Worm (Caenorhabditis elegans): ENCODE results near the gene snu-13.

Gene snu-13

ce11 chrII:10706038-10706437, 47.6 kb upstream of the snu-13 start:
- TF ChIP-seq nhr-28 (tag; optimal IDR thresholded peaks at IDR 0.05), result no peak
- TF ChIP-seq hlh-4 (tag; optimal IDR thresholded peaks at IDR 0.05), result no peak
- no peak for TF ChIP-seq ceh-8 (GFP tag; optimal IDR thresholded peaks at IDR 0.05)
- no peak for TF ChIP-seq egl-13 (tag; optimal IDR thresholded peaks at IDR 0.05)
- no peak for TF ChIP-seq nhr-76 (tag; optimal IDR thresholded peaks at IDR 0.05)
- TF ChIP-seq irx-1 (tag; optimal IDR thresholded peaks at IDR 0.05), result peak; percentile 6
- peak in 2 of 6 experiments; percentile 17 to 26 for TF ChIP-seq elt-3 (tag; optimal IDR thresholded peaks at IDR 0.05)
- TF ChIP-seq Y116A8C.19 (tag; optimal IDR thresholded peaks at IDR 0.05; ENCODE audit: borderline replicate concordance), result no peak
- no peak for TF ChIP-seq skn-1 (tag; optimal IDR thresholded peaks at IDR 0.05)
- peak in 1 of 2 experiments; percentile 8 for TF ChIP-seq lsy-2 (tag; optimal IDR thresholded peaks at IDR 0.05)
- no peak for TF ChIP-seq unc-98 (GFP tag; IDR thresholded peaks at IDR 0.05)
- no peak for TF ChIP-seq hlh-17 (GFP tag; optimal IDR thresholded peaks at IDR 0.05; ENCODE audit: borderline replicate concordance)
- no peak for TF ChIP-seq jun-1 (tag; optimal IDR thresholded peaks at IDR 0.05)
- peak; percentile 73 for TF ChIP-seq fkh-10 (GFP tag; optimal IDR thresholded peaks at IDR 0.05)
- no peak for TF ChIP-seq ama-1 (optimal IDR thresholded peaks at IDR 0.05)
- peak; percentile 17 for TF ChIP-seq nhr-20 (tag; optimal IDR thresholded peaks at IDR 0.05)
- no peak for TF ChIP-seq C16A3.4 (tag; optimal IDR thresholded peaks at IDR 0.05)
- peak; percentile 47 for TF ChIP-seq nhr-85 (tag)
- no peak for TF ChIP-seq swsn-7 (tag; optimal IDR thresholded peaks at IDR 0.05)
- no peak for TF ChIP-seq tlp-1 (tag; optimal IDR thresholded peaks at IDR 0.05)
- TF ChIP-seq zag-1 (tag; optimal IDR thresholded peaks at IDR 0.05), result no peak
- no peak for TF ChIP-seq ces-1 (GFP tag; optimal IDR thresholded peaks at IDR 0.05)
- TF ChIP-seq fkh-8 (tag; optimal IDR thresholded peaks at IDR 0.05), result no peak
- TF ChIP-seq aly-2 (tag; optimal IDR thresholded peaks at IDR 0.05), result no peak
- peak; percentile 97 for TF ChIP-seq blmp-1 (tag; optimal IDR thresholded peaks at IDR 0.05)
- peak; percentile 70 for TF ChIP-seq lin-14 (GFP tag; optimal IDR thresholded peaks at IDR 0.05)
- TF ChIP-seq xbp-1 (tag; optimal IDR thresholded peaks at IDR 0.05), result no peak
- no peak for TF ChIP-seq elt-2 (tag; optimal IDR thresholded peaks at IDR 0.05)

ce11 chrII:10705347-10705996, 47.0 kb upstream of the snu-13 start:
- TF ChIP-seq nhr-85 (tag) (peak; percentile 0), C34B4.2 (tag; optimal IDR thresholded peaks at IDR 0.05) (no peak), ceh-8 (GFP tag; optimal IDR thresholded peaks at IDR 0.05) (no peak)

- TF ChIP-seq snu-23 (GFP tag; optimal IDR thresholded peaks at IDR 0.05), result peak; percentile 11
- peak; percentile 54 for TF ChIP-seq lin-14 (GFP tag; optimal IDR thresholded peaks at IDR 0.05)
- no peak for TF ChIP-seq lsy-2 (tag; optimal IDR thresholded peaks at IDR 0.05)
- peak; percentile 79 for TF ChIP-seq nhr-85 (tag)
- TF ChIP-seq grh-1 (GFP tag; IDR thresholded peaks at IDR 0.05), result no peak
- peak; percentile 33 for TF ChIP-seq nhr-20 (tag; optimal IDR thresholded peaks at IDR 0.05)
- no peak for TF ChIP-seq rnt-1 (tag; optimal IDR thresholded peaks at IDR 0.05)
- no peak for TF ChIP-seq fkh-8 (tag; optimal IDR thresholded peaks at IDR 0.05)
Observed at ce11 chrII:10704575-10705170, 46.2 kb upstream of the snu-13 start, which contains the start of gene col-39. Gene col-39 (plus strand): TSS chrII:10704916.

ce11 chrII:10703594-10704384, 45.4 kb upstream of the snu-13 start, which contains the start of gene col-79:
Gene col-79 (plus strand): TSS chrII:10703613.
- TF ChIP-seq jun-1 (tag; optimal IDR thresholded peaks at IDR 0.05), result no peak
- TF ChIP-seq unc-98 (GFP tag; IDR thresholded peaks at IDR 0.05), result no peak
- TF ChIP-seq nhr-85 (tag), result peak; percentile 76
- peak; percentile 37 for TF ChIP-seq nhr-20 (tag; optimal IDR thresholded peaks at IDR 0.05)
- no peak for TF ChIP-seq nhr-47 (tag; optimal IDR thresholded peaks at IDR 0.05)
- TF ChIP-seq unc-130 (tag; optimal IDR thresholded peaks at IDR 0.05), result no peak
- TF ChIP-seq blmp-1 (tag; optimal IDR thresholded peaks at IDR 0.05), result no peak
- TF ChIP-seq nhr-76 (tag; optimal IDR thresholded peaks at IDR 0.05), result no peak
- no peak for TF ChIP-seq nhr-77 (tag; optimal IDR thresholded peaks at IDR 0.05)
- peak; percentile 26 for TF ChIP-seq lin-14 (GFP tag; optimal IDR thresholded peaks at IDR 0.05)
- no peak for TF ChIP-seq rnt-1 (tag; optimal IDR thresholded peaks at IDR 0.05)
- TF ChIP-seq sup-37 (GFP tag; optimal IDR thresholded peaks at IDR 0.05), result no peak

Measured in whole organism, L1 larva.